Worm (Caenorhabditis elegans): Measurements from ENCODE around the gene rga-8.

ce11 chrX:5260389-5260788 is 19.2 kb downstream of the rga-8 start:
- no peak for TF ChIP-seq ceh-79 (tag; optimal IDR thresholded peaks at IDR 0.05)
- no peak for TF ChIP-seq F39B2.1 (GFP tag; IDR thresholded peaks at IDR 0.05)
- no peak for TF ChIP-seq aptf-2 (GFP tag; conservative IDR thresholded peaks at IDR 0.05)
- no peak for TF ChIP-seq hmg-20 (GFP tag; IDR thresholded peaks at IDR 0.05)
- no peak for TF ChIP-seq dox-1 (GFP tag; IDR thresholded peaks at IDR 0.05)
- TF ChIP-seq aptf-3 (GFP tag; IDR thresholded peaks at IDR 0.05) = no peak
- no peak for TF ChIP-seq egl-44 (GFP tag; IDR thresholded peaks at IDR 0.05)
- no peak for TF ChIP-seq atf-7 (tag; optimal IDR thresholded peaks at IDR 0.05)
- no peak for TF ChIP-seq ama-1 (optimal IDR thresholded peaks at IDR 0.05)
- TF ChIP-seq ama-1 (GFP tag; optimal IDR thresholded peaks at IDR 0.05) = no peak
